Worm (Caenorhabditis elegans): Measurements from ENCODE around the gene Y37D8A.8.
A peak's percentile ranks its signal among the peaks of the same experiment; 100 is the strongest.

DNA sequence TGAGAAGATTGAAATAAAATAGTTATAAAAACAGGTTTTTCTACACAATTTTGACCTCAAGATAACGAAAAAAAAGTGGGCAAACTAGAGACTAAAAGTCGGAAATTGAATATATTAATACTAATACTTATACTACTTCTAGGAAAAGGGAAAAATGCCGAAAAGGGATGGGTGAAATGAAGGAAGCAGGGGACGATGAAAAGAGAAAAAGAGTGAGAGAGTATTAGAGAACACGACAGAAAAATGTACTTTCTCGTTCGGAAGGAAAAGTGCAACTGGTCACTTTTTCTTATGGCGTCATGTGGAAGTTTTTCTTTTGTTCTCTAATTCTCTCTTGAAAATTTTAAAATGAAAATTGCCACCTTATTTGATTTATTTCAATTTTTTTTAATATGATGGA, 23.4 kb upstream of the Y37D8A.8 start:
- TF ChIP-seq mdl-1 (tag; optimal IDR thresholded peaks at IDR 0.05), result peak; percentile 74
- TF ChIP-seq skn-1 (tag; optimal IDR thresholded peaks at IDR 0.05), result peak; percentile 26
- no peak for TF ChIP-seq unc-39 (tag; optimal IDR thresholded peaks at IDR 0.05)
